Fruit fly (Drosophila melanogaster): ENCODE data around the gene Cdk12.
A peak's percentile ranks its signal among the peaks of the same experiment; 100 is the strongest.

The Cdk12 gene

DNA sequence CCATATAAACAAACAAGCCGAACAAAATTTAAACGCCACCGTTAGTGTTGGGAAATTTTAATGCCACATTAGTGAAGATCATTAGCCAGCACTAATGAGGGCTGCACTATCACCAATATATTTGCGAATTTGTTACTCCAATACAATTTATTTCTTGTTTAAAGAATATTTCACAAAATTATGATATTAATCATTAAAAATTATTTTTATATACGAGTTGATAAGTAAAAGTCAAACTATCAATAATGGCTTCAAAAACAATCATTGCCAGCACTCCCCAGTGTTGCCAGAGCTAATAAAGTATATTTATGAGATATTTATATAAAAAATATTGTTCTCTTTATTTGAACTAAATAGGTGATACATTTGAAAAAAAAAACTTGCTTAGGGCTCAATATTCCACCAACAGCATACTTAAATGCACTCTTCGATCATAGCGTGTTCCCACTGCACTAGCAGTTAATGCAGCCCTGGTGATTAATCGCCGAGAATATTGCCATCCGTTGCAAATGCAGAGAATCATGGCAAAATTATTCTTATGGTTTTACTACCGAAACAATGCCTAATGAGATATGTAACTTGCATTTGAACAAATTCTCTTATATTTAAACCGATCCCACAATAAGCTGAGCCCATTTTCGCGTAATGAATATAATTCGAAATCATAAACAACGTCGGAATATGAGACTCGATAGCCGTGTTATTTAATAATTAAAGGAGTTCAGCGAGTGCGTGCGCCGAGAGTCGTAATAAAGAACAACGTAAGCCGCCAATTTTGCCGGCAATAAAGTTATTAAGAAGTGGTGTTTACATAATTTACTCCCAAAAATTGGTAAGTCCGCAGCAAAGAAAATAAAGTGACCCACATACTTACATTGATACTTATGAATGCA, at the start of gene Cdk12, which contains the start of gene SAK (continued):
- TF ChIP-seq zen2 (GFP tag; IDR thresholded peaks at IDR 0.05; ENCODE audit: partially characterized antibody) (no peak; the same call in 2 of the 3 replicates), CG12155 (GFP tag; optimal IDR thresholded peaks at IDR 0.05) (peak; percentile 88), CG10462 (GFP tag; optimal IDR thresholded peaks at IDR 0.05) (peak; percentile 66), pfk (GFP tag; optimal IDR thresholded peaks at IDR 0.05) (peak; percentile 24), gt (GFP tag; IDR thresholded peaks at IDR 0.05) (peak; percentile 44), CG42726 (GFP tag; IDR thresholded peaks at IDR 0.05; ENCODE audit: partially characterized antibody) (no peak), dimm (GFP tag; IDR thresholded peaks at IDR 0.05) (peak; percentile 21; the same call in 1 of the 2 replicates), CG4424 (GFP tag; optimal IDR thresholded peaks at IDR 0.05) (peak; percentile 85), CG4282 (GFP tag; optimal IDR thresholded peaks at IDR 0.05) (no peak), CG8089 (GFP tag; optimal IDR thresholded peaks at IDR 0.05) (peak; percentile 36), ato (GFP tag; IDR thresholded peaks at IDR 0.05; ENCODE audit: partially characterized antibody) (no peak), CG15011 (GFP tag; optimal IDR thresholded peaks at IDR 0.05) (peak; percentile 68), Rfx (GFP tag; IDR thresholded peaks at IDR 0.05) (peak; percentile 84), CG4707 (GFP tag; optimal IDR thresholded peaks at IDR 0.05) (no peak), CG15073 (GFP tag; optimal IDR thresholded peaks at IDR 0.05) (peak; percentile 59), CG31365 (tag; optimal IDR thresholded peaks at IDR 0.05) (peak; percentile 22), CG14441 (GFP tag; IDR thresholded peaks at IDR 0.05) (peak; percentile 77), CG7987 (GFP tag; optimal IDR thresholded peaks at IDR 0.05) (peak; percentile 52), pan (optimal IDR thresholded peaks at IDR 0.05) (no peak), pan (GFP tag; optimal IDR thresholded peaks at IDR 0.05 in 1 of 2, IDR thresholded peaks at IDR 0.05 in 1 of 2) (peak in 1 of 2 experiments; percentile 84), hbn (GFP tag; IDR thresholded peaks at IDR 0.05; ENCODE audit: partially characterized antibody) (no peak), dmrt11E (tag; optimal IDR thresholded peaks at IDR 0.05) (peak; percentile 83), CG34376 (GFP tag; optimal IDR thresholded peaks at IDR 0.05) (peak; percentile 57), CG32772 (GFP tag; IDR thresholded peaks at IDR 0.05) (peak; percentile 76), Dll (GFP tag; IDR thresholded peaks at IDR 0.05; ENCODE audit: partially characterized antibody) (peak; percentile 56; the same call in 2 of the 4 replicates), CG11398 (GFP tag; optimal IDR thresholded peaks at IDR 0.05) (no peak), toy (GFP tag; IDR thresholded peaks at IDR 0.05) (peak; percentile 47; the same call in 1 of the 2 replicates), Chrac-16 (GFP tag; optimal IDR thresholded peaks at IDR 0.05) (peak; percentile 86), CG6175 (GFP tag; IDR thresholded peaks at IDR 0.05) (peak; percentile 53), Scr (GFP tag; IDR thresholded peaks at IDR 0.05; ENCODE audit: partially characterized antibody) (peak; percentile 60), Hand (GFP tag; optimal IDR thresholded peaks at IDR 0.05) (peak; percentile 36), CG17186 (GFP tag; optimal IDR thresholded peaks at IDR 0.05) (no peak), Lpt (GFP tag; optimal IDR thresholded peaks at IDR 0.05) (no peak), Gsc (GFP tag; IDR thresholded peaks at IDR 0.05) (no peak; the same call in 1 of the 2 replicates), nmo (GFP tag; optimal IDR thresholded peaks at IDR 0.05) (peak; percentile 90), HLH4C (GFP tag; IDR thresholded peaks at IDR 0.05; ENCODE audit: partially characterized antibody) (no peak), CG14050 (GFP tag; IDR thresholded peaks at IDR 0.05) (peak; percentile 54), CG4328 (GFP tag; optimal IDR thresholded peaks at IDR 0.05) (peak; percentile 87), crp (GFP tag; optimal IDR thresholded peaks at IDR 0.05) (peak in 1 of 2 experiments; percentile 33), repo (GFP tag; optimal IDR thresholded peaks at IDR 0.05) (no peak), CG15514 (GFP tag; optimal IDR thresholded peaks at IDR 0.05) (peak; percentile 84), chm (GFP tag; IDR thresholded peaks at IDR 0.05) (peak; percentile 28), CG10321 (GFP tag; IDR thresholded peaks at IDR 0.05) (no peak; the same call in 1 of the 2 replicates), hb (GFP tag; IDR thresholded peaks at IDR 0.05; ENCODE audit: partially characterized antibody) (no peak), Ssrp (tag; optimal IDR thresholded peaks at IDR 0.05) (peak; percentile 86), BEAF-32 (GFP tag; optimal IDR thresholded peaks at IDR 0.05) (peak; percentile 63), CG3838 (GFP tag; optimal IDR thresholded peaks at IDR 0.05) (peak; percentile 47)

Measured in whole organism, embryonic.